Fruit fly (Drosophila melanogaster): ENCODE results near the gene Svil.

Svil gene

dm6 chr3L:2494183-2494541 lies 116.7 kb downstream of the Svil start (continued):
- TF ChIP-seq CG7368 (GFP tag; optimal IDR thresholded peaks at IDR 0.05), result peak; percentile 92
- TF ChIP-seq acj6 (GFP tag; optimal IDR thresholded peaks at IDR 0.05), result peak; percentile 83
- TF ChIP-seq Sox102F (GFP tag; optimal IDR thresholded peaks at IDR 0.05), result peak; percentile 86
- TF ChIP-seq Hr4 (GFP tag; optimal IDR thresholded peaks at IDR 0.05), result peak; percentile 76
- TF ChIP-seq cyc (GFP tag; optimal IDR thresholded peaks at IDR 0.05), result peak; percentile 91
- TF ChIP-seq CG3919 (GFP tag; optimal IDR thresholded peaks at IDR 0.05), result peak; percentile 94
- TF ChIP-seq Blimp-1 (GFP tag; optimal IDR thresholded peaks at IDR 0.05), result peak; percentile 88
- peak; percentile 91 for TF ChIP-seq lz (GFP tag; optimal IDR thresholded peaks at IDR 0.05)
- TF ChIP-seq CG11762 (GFP tag; optimal IDR thresholded peaks at IDR 0.05; ENCODE audit: insufficient read depth), result peak; percentile 87
- peak; percentile 93 for TF ChIP-seq vri (GFP tag; optimal IDR thresholded peaks at IDR 0.05)
- TF ChIP-seq CG8119 (GFP tag; IDR thresholded peaks at IDR 0.05), result peak; percentile 87
- TF ChIP-seq dac (GFP tag; optimal IDR thresholded peaks at IDR 0.05), result peak; percentile 51
- TF ChIP-seq fd85E (GFP tag; optimal IDR thresholded peaks at IDR 0.05), result peak; percentile 78
- TF ChIP-seq CG8632 (GFP tag; optimal IDR thresholded peaks at IDR 0.05), result peak; percentile 84
- peak; percentile 89 for TF ChIP-seq CG34406 (GFP tag; optimal IDR thresholded peaks at IDR 0.05)
- peak; percentile 91 for TF ChIP-seq Eip75B (GFP tag; optimal IDR thresholded peaks at IDR 0.05)
- TF ChIP-seq CG6792 (GFP tag; optimal IDR thresholded peaks at IDR 0.05), result peak; percentile 89
- TF ChIP-seq CG4318 (GFP tag; optimal IDR thresholded peaks at IDR 0.05), result peak; percentile 65
- peak; percentile 83 for TF ChIP-seq OdsH (GFP tag; optimal IDR thresholded peaks at IDR 0.05)
- TF ChIP-seq CG1621 (tag; optimal IDR thresholded peaks at IDR 0.05), result peak; percentile 61
- no peak for TF ChIP-seq Hr38 (GFP tag; optimal IDR thresholded peaks at IDR 0.05)
- TF ChIP-seq CG9139 (GFP tag; optimal IDR thresholded peaks at IDR 0.05), result peak; percentile 87
- TF ChIP-seq net (GFP tag; optimal IDR thresholded peaks at IDR 0.05), result peak; percentile 82
- peak; percentile 75 for TF ChIP-seq dsx (GFP tag; optimal IDR thresholded peaks at IDR 0.05; ENCODE audit: poor library complexity, severe bottlenecking)
- peak; percentile 54 to 58 for TF ChIP-seq salr (GFP tag; optimal IDR thresholded peaks at IDR 0.05)
- peak; percentile 63 for TF ChIP-seq Lpt (GFP tag; optimal IDR thresholded peaks at IDR 0.05)
- TF ChIP-seq CG6163 (GFP tag; IDR thresholded peaks at IDR 0.05), result peak; percentile 95
- peak; percentile 98 for TF ChIP-seq svp (GFP tag)
- peak; percentile 90 for TF ChIP-seq Smox (GFP tag; optimal IDR thresholded peaks at IDR 0.05)
- TF ChIP-seq Gug (GFP tag; IDR thresholded peaks at IDR 0.05), result peak; percentile 83
- peak; percentile 86 for TF ChIP-seq Sox14 (GFP tag; optimal IDR thresholded peaks at IDR 0.05)
- TF ChIP-seq achi (GFP tag; optimal IDR thresholded peaks at IDR 0.05), result peak; percentile 81
- TF ChIP-seq CG15336 (GFP tag; IDR thresholded peaks at IDR 0.05), result peak; percentile 84
- TF ChIP-seq ss (GFP tag; optimal IDR thresholded peaks at IDR 0.05), result peak; percentile 86 to 93
- TF ChIP-seq CG3032 (tag; optimal IDR thresholded peaks at IDR 0.05), result peak; percentile 71
- TF ChIP-seq CG8319 (GFP tag; optimal IDR thresholded peaks at IDR 0.05), result peak; percentile 70
- peak; percentile 91 for TF ChIP-seq CG10669 (GFP tag; optimal IDR thresholded peaks at IDR 0.05)

DNA sequence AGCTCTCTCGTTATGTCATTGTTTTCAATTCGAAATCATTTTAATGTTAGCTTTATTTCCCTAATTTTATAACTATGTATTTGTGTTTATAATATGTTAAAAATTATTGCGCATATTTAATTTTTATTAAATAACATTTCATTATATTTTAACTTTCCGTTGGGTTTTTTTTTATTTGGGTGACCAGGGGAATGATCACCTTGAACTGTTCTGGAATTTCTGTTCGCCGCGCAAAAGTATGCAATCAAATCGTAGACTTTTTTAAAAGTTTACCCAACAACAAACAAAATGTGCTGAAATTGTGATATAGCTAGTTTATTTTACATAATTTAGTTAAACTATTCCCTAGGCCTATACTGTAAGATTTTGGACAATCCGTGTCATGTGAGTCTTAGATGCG lies 121.6 kb downstream of the Svil start:
- no peak for TF ChIP-seq Met (GFP tag; optimal IDR thresholded peaks at IDR 0.05)
- TF ChIP-seq Eip75B (GFP tag; optimal IDR thresholded peaks at IDR 0.05), result no peak
- no peak for TF ChIP-seq CG3919 (GFP tag; optimal IDR thresholded peaks at IDR 0.05)
- no peak for TF ChIP-seq eg (GFP tag; IDR thresholded peaks at IDR 0.05)
- TF ChIP-seq ss (GFP tag; optimal IDR thresholded peaks at IDR 0.05), result no peak
- no peak for TF ChIP-seq CG6792 (GFP tag; optimal IDR thresholded peaks at IDR 0.05)

dm6 chr3L:2501764-2502163 lies 124.3 kb downstream of the Svil start:
- TF ChIP-seq Sox14 (GFP tag; optimal IDR thresholded peaks at IDR 0.05) (peak; percentile 18), Hr39 (GFP tag; optimal IDR thresholded peaks at IDR 0.05) (peak; percentile 45), achi (GFP tag; optimal IDR thresholded peaks at IDR 0.05) (peak; percentile 35), fd59A (GFP tag; optimal IDR thresholded peaks at IDR 0.05) (no peak), cyc (GFP tag; optimal IDR thresholded peaks at IDR 0.05) (peak; percentile 37), Ets96B (tag; optimal IDR thresholded peaks at IDR 0.05) (peak; percentile 47), CG11294 (GFP tag; IDR thresholded peaks at IDR 0.05) (no peak), acj6 (GFP tag; optimal IDR thresholded peaks at IDR 0.05) (peak; percentile 50), dsx (GFP tag; optimal IDR thresholded peaks at IDR 0.05; ENCODE audit: poor library complexity, severe bottlenecking) (peak; percentile 3), Sox102F (GFP tag; optimal IDR thresholded peaks at IDR 0.05) (peak; percentile 51), CG4318 (GFP tag; optimal IDR thresholded peaks at IDR 0.05) (no peak), Gug (GFP tag; IDR thresholded peaks at IDR 0.05) (no peak), net (GFP tag; optimal IDR thresholded peaks at IDR 0.05) (no peak), CG8119 (GFP tag; IDR thresholded peaks at IDR 0.05) (peak; percentile 13; the same call in 1 of the 3 replicates), fkh (GFP tag; optimal IDR thresholded peaks at IDR 0.05) (peak; percentile 10), CG3032 (tag; optimal IDR thresholded peaks at IDR 0.05) (peak; percentile 34), vri (GFP tag; optimal IDR thresholded peaks at IDR 0.05) (peak; percentile 88), eg (GFP tag; IDR thresholded peaks at IDR 0.05) (no peak), Lpt (GFP tag; optimal IDR thresholded peaks at IDR 0.05) (no peak), CG6792 (GFP tag; optimal IDR thresholded peaks at IDR 0.05) (peak; percentile 32), CG8632 (GFP tag; optimal IDR thresholded peaks at IDR 0.05) (peak; percentile 45), svp (GFP tag) (peak; percentile 65), Eip78C (GFP tag) (peak; percentile 86), fd85E (GFP tag; optimal IDR thresholded peaks at IDR 0.05) (no peak), lz (GFP tag; optimal IDR thresholded peaks at IDR 0.05) (peak; percentile 19), CG8319 (GFP tag; optimal IDR thresholded peaks at IDR 0.05) (peak; percentile 31), pdm3 (GFP tag; optimal IDR thresholded peaks at IDR 0.05) (peak; percentile 29)
